Worm (Caenorhabditis elegans) whole organism, dauer: Measurements from ENCODE around the gene T18D3.9.

Experiments
- unc-62 ChIP-seq: sonication (generic microtip); optimal IDR thresholded peaks from 2 replicates; lab custom pipeline; 2017; ENCODE audit warnings: missing biosample characterization, missing genetic modification reagents, missing genetic modification characterization

Gene T18D3.9

ce11 chrX:12454290-12454795 lies at the start of gene T18D3.9, which contains the start of gene T18D3.1:
TSS of gene T18D3.9 (minus strand) at chrX:12454457.
TSS of gene T18D3.1 (plus strand) at chrX:12454745.
- no peak for TF ChIP-seq unc-62 (GFP tag; lab: Kevin White, UChicago)

ce11 chrX:12503288-12503803 lies 49.1 kb upstream of the T18D3.9 start, which contains the start of gene sdz-19:
TSS of gene sdz-19 (minus strand) at chrX:12503338.
- TF ChIP-seq unc-62 (GFP tag; lab: Kevin White, UChicago), result no peak

ce11 chrX:12500777-12501176 lies 46.5 kb upstream of the T18D3.9 start:
- no peak for TF ChIP-seq unc-62 (GFP tag; lab: Kevin White, UChicago)

ce11 chrX:12492467-12492866 lies 38.2 kb upstream of the T18D3.9 start, which contains the start of gene lips-1:
TSS of gene lips-1 (plus strand) at chrX:12492767.
- TF ChIP-seq unc-62 (GFP tag; lab: Kevin White, UChicago), result no peak

- TF ChIP-seq unc-62 (GFP tag; lab: Kevin White, UChicago), result no peak
These were observed 36.9 kb upstream of the T18D3.9 start for ce11 chrX:12491138-12491537.

- no peak for TF ChIP-seq unc-62 (GFP tag; lab: Kevin White, UChicago)
These were observed 30.5 kb upstream of the T18D3.9 start, which contains the start of gene tbc-13 for ce11 chrX:12484749-12485148. TSS of gene tbc-13 (plus strand) at chrX:12485049.

- TF ChIP-seq unc-62 (GFP tag; lab: Kevin White, UChicago), result no peak
These were observed 29.8 kb upstream of the T18D3.9 start for ce11 chrX:12484078-12484477.

- no peak for TF ChIP-seq unc-62 (GFP tag; lab: Kevin White, UChicago)
These were observed 26.3 kb upstream of the T18D3.9 start, which contains the start of gene atf-6 for ce11 chrX:12480447-12480998. TSS of gene atf-6 (plus strand) at chrX:12480948.

- no peak for TF ChIP-seq unc-62 (GFP tag; lab: Kevin White, UChicago)
These were observed 24.8 kb upstream of the T18D3.9 start for ce11 chrX:12479027-12479426.

ce11 chrX:12478465-12478864 lies 24.2 kb upstream of the T18D3.9 start:
- TF ChIP-seq unc-62 (GFP tag; lab: Kevin White, UChicago), result no peak

- TF ChIP-seq unc-62 (GFP tag; lab: Kevin White, UChicago), result no peak
These were observed 23.1 kb upstream of the T18D3.9 start, which contains the start of gene F45E6.1 for ce11 chrX:12477341-12477740. TSS of gene F45E6.1 (minus strand) at chrX:12477441.

ce11 chrX:12476412-12476811 lies 22.2 kb upstream of the T18D3.9 start:
- TF ChIP-seq unc-62 (GFP tag; lab: Kevin White, UChicago), result no peak

ce11 chrX:12472232-12472631 lies 18.0 kb upstream of the T18D3.9 start:
- no peak for TF ChIP-seq unc-62 (GFP tag; lab: Kevin White, UChicago)

- no peak for TF ChIP-seq unc-62 (GFP tag; lab: Kevin White, UChicago)
These were observed 15.6 kb upstream of the T18D3.9 start for ce11 chrX:12469846-12470245.

ce11 chrX:12467660-12468111 lies 13.4 kb upstream of the T18D3.9 start, which contains the start of gene myo-2:
TSS of gene myo-2 (plus strand) at chrX:12468061.
- TF ChIP-seq unc-62 (GFP tag; lab: Kevin White, UChicago), result no peak

ce11 chrX:12466769-12467168 lies 12.5 kb upstream of the T18D3.9 start, which contains the start of gene cdf-2:
TSS of gene cdf-2 (minus strand) at chrX:12466917.
- TF ChIP-seq unc-62 (GFP tag; lab: Kevin White, UChicago), result no peak

- no peak for TF ChIP-seq unc-62 (GFP tag; lab: Kevin White, UChicago)
These were observed 9.2 kb upstream of the T18D3.9 start, which contains the start of gene T18D3.5 for ce11 chrX:12463504-12463903. TSS of gene T18D3.5 (plus strand) at chrX:12463804.
